Worm (Caenorhabditis elegans) whole organism, L4/young adult: ENCODE results near the gene let-711.

Source experiments
- W03F9.2 ChIP-seq: fragments of 150-350 bp; optimal IDR thresholded peaks from 2 replicates; lab custom pipeline; 2014; ENCODE audit warnings: missing biosample characterization, missing genetic modification characterization
- dao-5 ChIP-seq: sonication (generic microtip); optimal IDR thresholded peaks from 2 replicates; lab custom pipeline; 2016; ENCODE audit warnings: missing genotype, missing genetic modification characterization, moderate library complexity, missing compliant biosample characterization
- him-1 ChIP-seq: sonication (generic microtip); optimal IDR thresholded peaks from 2 replicates; lab custom pipeline; 2016; ENCODE audit warnings: missing genotype, missing genetic modification reagents, missing genetic modification characterization, missing compliant biosample characterization

The let-711 gene

DNA sequence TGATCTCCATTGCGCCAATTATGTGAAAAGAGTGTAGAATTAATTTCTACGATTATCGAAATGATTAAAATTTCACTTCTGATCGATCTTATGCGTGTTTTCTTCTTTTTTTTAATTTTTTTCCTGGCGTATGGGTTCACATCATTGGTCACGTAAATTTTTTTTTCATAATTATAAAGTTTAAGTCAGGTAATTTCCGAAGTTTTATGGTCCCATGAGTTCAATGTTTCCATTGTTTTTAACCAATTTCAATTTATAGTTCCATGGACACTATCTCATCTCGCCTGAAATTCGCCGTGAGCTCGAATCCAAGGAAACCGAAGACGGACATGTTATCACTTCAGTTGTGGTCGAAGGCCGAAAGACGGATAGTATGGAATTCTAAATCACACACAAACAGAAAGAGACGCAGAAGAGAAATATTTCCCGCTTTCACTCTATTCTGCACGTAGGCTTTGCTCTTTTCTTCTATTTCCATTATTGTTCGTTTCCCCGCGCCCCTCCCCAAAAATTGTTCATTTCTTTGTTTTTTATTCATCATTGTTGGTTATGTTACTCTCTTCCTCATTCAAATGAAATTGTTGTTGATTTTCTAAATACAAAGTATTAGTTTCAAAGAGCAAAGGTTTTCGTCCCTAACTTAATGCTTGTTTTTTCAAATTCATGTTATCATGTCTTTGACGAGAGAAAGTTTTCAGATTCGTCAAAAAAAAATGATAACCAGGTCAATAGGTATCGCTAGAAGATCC lies 11.1 kb upstream of the let-711 start, which contains the start of the genes F57B9.8 and coq-2:
Gene F57B9.8, minus strand, starts transcription at position 51 of the 749 bp plus-strand sequence.
Gene coq-2, plus strand, starts transcription at position 699 of the 749 bp plus-strand sequence.
- TF ChIP-seq W03F9.2 (tag; lab: Kevin White, UChicago) (no peak), him-1 (no peak), dao-5 (tag; lab: Kevin White, UChicago) (no peak)

DNA sequence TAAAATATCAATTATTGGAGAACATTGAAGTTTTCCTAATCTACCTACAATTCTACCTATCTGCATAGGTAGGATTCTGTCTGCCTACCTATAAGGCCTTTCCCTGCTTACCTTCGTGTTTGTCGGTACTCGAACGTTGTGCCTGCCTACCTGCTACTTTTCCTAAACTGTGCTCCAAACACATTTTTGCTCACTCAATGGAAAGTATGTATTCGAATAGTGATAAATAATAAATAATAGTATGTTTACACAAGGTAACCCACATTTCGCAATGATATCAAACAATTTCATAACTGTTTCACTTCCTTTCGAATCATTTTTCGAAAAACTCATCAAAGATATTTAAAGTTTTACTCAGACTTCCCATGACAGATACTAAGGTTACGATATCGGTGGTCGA lies 7.0 kb upstream of the let-711 start, which contains the start of gene F57B9.3:
Gene F57B9.3, plus strand, starts transcription at position 301 of the 400 bp plus-strand sequence.
- TF ChIP-seq W03F9.2 (tag; lab: Kevin White, UChicago) (no peak), him-1 (no peak), dao-5 (tag; lab: Kevin White, UChicago) (no peak)

- TF ChIP-seq dao-5 (tag; lab: Kevin White, UChicago) (no peak), him-1 (no peak), W03F9.2 (tag; lab: Kevin White, UChicago) (no peak)
Measured at ce11 chrIII:6945319-6945718, 1.2 kb upstream of the let-711 start.

DNA sequence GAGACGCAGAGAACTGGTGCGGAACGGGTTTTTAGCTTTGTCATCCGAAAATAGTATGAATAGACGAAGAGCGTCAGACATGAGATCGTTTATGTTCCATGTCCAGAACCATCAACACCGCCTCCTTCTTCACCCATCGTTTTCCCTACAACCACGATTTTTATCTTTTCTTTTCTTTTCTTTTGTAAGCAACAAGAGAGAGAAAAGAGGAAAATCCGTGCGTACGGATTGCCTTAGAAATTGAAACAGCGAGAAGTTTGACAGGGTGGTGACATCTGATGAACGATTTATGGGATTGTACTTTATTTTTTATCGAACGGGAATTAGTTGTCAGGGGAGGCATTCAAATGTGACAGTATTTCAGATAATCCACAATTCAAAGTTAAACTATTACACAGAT lies 771 bp upstream of the let-711 start, which contains the start of gene abu-13:
Gene abu-13, minus strand, starts transcription at position 152 of the 400 bp plus-strand sequence.
- TF ChIP-seq dao-5 (tag; lab: Kevin White, UChicago) (no peak), him-1 (no peak), W03F9.2 (tag; lab: Kevin White, UChicago) (no peak)

DNA sequence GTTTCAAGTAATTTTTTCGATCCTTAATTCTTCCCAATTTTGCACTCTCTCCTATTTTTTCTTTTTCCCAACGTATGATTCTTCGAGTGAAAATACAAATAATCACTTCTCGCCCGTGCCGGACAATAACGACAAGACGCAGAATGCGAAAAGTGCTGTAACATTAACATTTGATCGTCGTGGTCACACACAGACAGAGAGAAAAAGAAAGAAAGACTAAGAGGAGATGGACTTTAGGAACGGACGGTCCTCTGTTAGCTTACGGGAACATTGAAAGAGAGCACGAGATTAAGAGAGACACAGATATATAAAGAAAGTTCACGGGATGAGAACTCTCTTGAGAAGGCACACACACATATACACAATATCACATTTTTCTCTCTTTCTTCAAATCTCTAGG lies 1.4 kb downstream of the let-711 start:
- no peak for TF ChIP-seq him-1

DNA sequence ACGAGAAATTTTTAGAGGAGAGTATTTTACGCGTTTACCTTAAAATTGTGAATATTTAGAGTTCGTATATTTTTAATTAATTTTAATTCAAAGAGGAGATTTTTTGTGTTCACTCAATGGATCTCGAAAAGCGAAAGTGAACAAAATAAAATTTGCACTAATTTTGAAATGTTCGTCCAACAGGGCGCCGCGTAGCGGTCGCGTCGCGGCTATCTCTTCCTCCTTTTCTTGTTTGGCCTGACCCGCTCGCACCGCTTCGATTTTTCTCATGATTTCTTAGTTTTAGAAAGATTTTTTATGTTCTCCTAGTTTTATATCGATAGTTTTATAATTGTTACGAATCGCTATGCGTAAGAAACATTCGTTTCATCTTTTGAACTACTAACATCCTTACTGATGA lies 4.9 kb downstream of the let-711 start:
- no peak for TF ChIP-seq dao-5 (tag; lab: Kevin White, UChicago)
- TF ChIP-seq him-1, result no peak
- TF ChIP-seq W03F9.2 (tag; lab: Kevin White, UChicago), result no peak

- TF ChIP-seq W03F9.2 (tag; lab: Kevin White, UChicago), result no peak
- TF ChIP-seq dao-5 (tag; lab: Kevin White, UChicago), result no peak
- TF ChIP-seq him-1, result no peak
Measured at ce11 chrIII:6953373-6953772, 6.9 kb downstream of the let-711 start.

DNA sequence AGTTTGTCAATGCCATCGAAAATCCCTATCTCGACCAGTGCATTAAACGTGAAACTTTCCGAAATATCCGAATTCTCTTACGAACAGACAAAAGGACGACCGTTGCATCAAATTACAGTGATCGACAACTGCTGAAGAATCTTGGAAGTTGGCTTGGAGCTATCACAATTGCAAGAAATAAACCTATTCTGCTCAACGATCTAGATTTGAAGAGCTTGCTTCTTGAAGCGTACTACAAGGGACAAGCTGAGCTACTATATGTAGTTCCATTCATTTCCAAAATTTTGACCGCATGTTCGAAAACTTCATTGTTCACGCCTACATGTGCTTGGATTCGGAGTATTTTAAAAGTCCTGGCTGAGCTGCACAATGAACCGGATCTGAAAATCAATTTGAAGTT lies 7.5 kb downstream of the let-711 start:
- TF ChIP-seq dao-5 (tag; lab: Kevin White, UChicago) (no peak), W03F9.2 (tag; lab: Kevin White, UChicago) (no peak), him-1 (no peak)

ce11 chrIII:6955766-6956165 lies 9.2 kb downstream of the let-711 start:
- TF ChIP-seq dao-5 (tag; lab: Kevin White, UChicago) (no peak), W03F9.2 (tag; lab: Kevin White, UChicago) (no peak), him-1 (no peak)

DNA sequence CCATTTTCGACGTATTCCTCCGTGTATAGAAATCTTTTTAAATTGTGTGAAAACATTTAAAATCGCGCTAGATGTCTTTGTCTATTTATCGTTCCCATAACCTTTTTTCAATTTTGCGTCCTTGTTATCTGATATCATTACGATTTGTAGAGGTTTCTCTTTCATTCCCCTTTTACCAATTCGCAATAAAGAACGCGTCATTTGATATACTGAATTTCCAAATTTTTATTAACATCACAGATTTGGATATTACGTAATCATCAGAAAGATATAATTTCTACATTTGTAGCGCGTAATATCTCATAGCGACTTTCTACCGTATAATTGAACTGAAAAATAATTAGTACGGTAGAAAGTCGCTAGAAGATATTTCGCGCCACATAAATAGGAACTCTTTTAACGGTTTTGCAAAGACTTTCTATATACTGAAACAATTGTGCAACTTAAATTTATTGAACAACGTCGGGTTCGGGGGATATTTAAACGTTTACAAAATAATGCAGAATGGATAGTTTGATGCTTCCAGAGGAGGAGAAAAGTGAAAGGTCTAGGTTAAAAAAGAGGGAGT lies 12.2 kb downstream of the let-711 start:
- TF ChIP-seq W03F9.2 (tag; lab: Kevin White, UChicago) (no peak), dao-5 (tag; lab: Kevin White, UChicago) (no peak), him-1 (no peak)

ce11 chrIII:6961167-6961566 lies 14.6 kb downstream of the let-711 start:
- no peak for TF ChIP-seq him-1
- no peak for TF ChIP-seq dao-5 (tag; lab: Kevin White, UChicago)
- TF ChIP-seq W03F9.2 (tag; lab: Kevin White, UChicago), result peak; percentile 42

DNA sequence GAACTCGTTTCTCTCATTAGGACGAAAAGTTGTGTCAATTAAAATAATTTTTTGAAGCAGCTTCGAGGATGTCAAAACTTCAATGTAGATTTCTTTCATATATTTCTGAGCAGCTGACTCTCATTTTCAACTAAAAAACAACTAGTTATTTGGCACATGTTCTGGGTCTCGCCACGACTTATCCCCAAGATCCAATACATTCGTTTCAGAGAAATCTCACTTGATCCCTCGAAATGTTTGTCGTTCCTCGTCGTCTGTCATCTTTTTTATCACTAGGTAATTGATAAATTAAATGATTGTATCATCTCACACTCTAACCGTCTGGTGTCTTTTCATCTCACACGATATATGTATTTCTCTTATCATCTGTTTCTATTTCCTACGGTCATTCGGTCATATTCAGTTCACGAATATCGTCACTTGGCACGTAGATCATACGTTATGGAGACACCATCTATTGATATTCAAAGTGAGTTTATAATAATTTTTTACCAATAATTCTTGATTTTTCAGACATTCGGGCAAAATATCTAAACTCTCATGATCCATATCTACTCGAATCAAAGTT lies 15.5 kb downstream of the let-711 start, which contains the start of the genes rpn-6.1 and F57B9.1:
Gene rpn-6.1, minus strand, starts transcription at position 65 of the 568 bp plus-strand sequence.
Gene F57B9.1, plus strand, starts transcription at position 154 of the 568 bp plus-strand sequence.
- TF ChIP-seq him-1 (no peak), W03F9.2 (tag; lab: Kevin White, UChicago) (no peak), dao-5 (tag; lab: Kevin White, UChicago) (no peak)

ce11 chrIII:6968080-6968639 lies 21.6 kb downstream of the let-711 start, which contains the start of gene panl-2:
TSS of gene panl-2 (minus strand) at chrIII:6968130.
- TF ChIP-seq dao-5 (tag; lab: Kevin White, UChicago) (no peak), him-1 (no peak), W03F9.2 (tag; lab: Kevin White, UChicago) (no peak)

ce11 chrIII:6968655-6969054 lies 22.1 kb downstream of the let-711 start:
- no peak for TF ChIP-seq dao-5 (tag; lab: Kevin White, UChicago)
- no peak for TF ChIP-seq W03F9.2 (tag; lab: Kevin White, UChicago)
- no peak for TF ChIP-seq him-1
